Fruit fly (Drosophila melanogaster) whole organism, pupa: ENCODE data around the gene CG43335.

Source experiments
- CG10348 ChIP-seq: fragments of 200-800 bp; sonication (Bioruptor generic); IDR thresholded peaks from 2 replicates; pipeline ENCODE4 v1.3.6; 2022; ENCODE audit warnings: missing biosample characterization, missing genetic modification characterization
- CG12605 ChIP-seq: fragments of 200-800 bp; sonication (Bioruptor generic); IDR thresholded peaks from 2 replicates; pipeline ENCODE4 v1.3.6; 2022; ENCODE audit warnings: missing biosample characterization, missing genetic modification characterization
- CG13204 ChIP-seq: fragments of 200-800 bp; sonication (Bioruptor generic); optimal IDR thresholded peaks from 2 replicates; lab custom pipeline; 2018; ENCODE audit warnings: missing biosample characterization, mild to moderate bottlenecking, missing genetic modification characterization, moderate library complexity
- CG14655 ChIP-seq: fragments of 200-800 bp; sonication (Bioruptor generic); optimal IDR thresholded peaks from 3 replicates; lab custom pipeline; 2017; ENCODE audit warnings: mild to moderate bottlenecking, missing biosample characterization, missing genetic modification reagents, missing genetic modification characterization
- CG15710 ChIP-seq: fragments of 200-800 bp; sonication (Bioruptor generic); optimal IDR thresholded peaks from 2 replicates; lab custom pipeline; 2018; ENCODE audit warnings: missing biosample characterization, mild to moderate bottlenecking, missing genetic modification characterization, moderate library complexity
- CG17806 ChIP-seq: fragments of 200-800 bp; sonication (Bioruptor generic); optimal IDR thresholded peaks from 2 replicates; lab custom pipeline; 2018; ENCODE audit warnings: missing biosample characterization, mild to moderate bottlenecking, missing genetic modification characterization, moderate library complexity
- CG32121 ChIP-seq: fragments of 200-800 bp; sonication (Bioruptor generic); IDR thresholded peaks from 2 replicates; pipeline ENCODE4 v1.3.6; 2022; ENCODE audit warnings: missing biosample characterization, missing genetic modification characterization
- CG34367 ChIP-seq: fragments of 200-800 bp; sonication (Bioruptor generic); optimal IDR thresholded peaks from 2 replicates; lab custom pipeline; 2018; ENCODE audit warnings: missing biosample characterization, mild to moderate bottlenecking, missing genetic modification characterization
- CG4496 ChIP-seq: fragments of 200-800 bp; sonication (Bioruptor generic); IDR thresholded peaks from 3 replicates; pipeline ENCODE4 v1.3.6; 2022; ENCODE audit warnings: missing biosample characterization, missing genetic modification characterization
- CG8159 ChIP-seq: fragments of 200-800 bp; sonication (Bioruptor generic); optimal IDR thresholded peaks from 3 replicates; lab custom pipeline; 2018; ENCODE audit warnings: missing biosample characterization, mild to moderate bottlenecking, missing genetic modification characterization, moderate library complexity
- CG8301 ChIP-seq: fragments of 200-800 bp; sonication (Bioruptor generic); optimal IDR thresholded peaks from 2 replicates; lab custom pipeline; 2018; ENCODE audit warnings: missing biosample characterization, mild to moderate bottlenecking, missing genetic modification characterization
- CG9948 ChIP-seq: fragments of 200-800 bp; sonication (Bioruptor generic); optimal IDR thresholded peaks from 2 replicates; lab custom pipeline; 2018; ENCODE audit warnings: missing biosample characterization, mild to moderate bottlenecking, missing genetic modification characterization, moderate library complexity
- D1 ChIP-seq: fragments of 200-800 bp; sonication (Bioruptor generic); optimal IDR thresholded peaks from 2 replicates; lab custom pipeline; 2018; ENCODE audit warnings: missing biosample characterization, mild to moderate bottlenecking, missing genetic modification characterization, moderate library complexity
- EcR ChIP-seq: fragments of 200-800 bp; sonication (Bioruptor generic); optimal IDR thresholded peaks from 3 replicates; lab custom pipeline; 2019; ENCODE audit warnings: missing biosample characterization, missing genetic modification characterization, mild to moderate bottlenecking, moderate library complexity, missing genetic modification reagents
- Ets98B ChIP-seq: fragments of 200-800 bp; sonication (Bioruptor generic); IDR thresholded peaks from 2 replicates; pipeline ENCODE4 v1.3.6; 2022; ENCODE audit warnings: missing biosample characterization, missing genetic modification characterization
- Pif1A ChIP-seq: fragments of 200-800 bp; sonication (Bioruptor generic); optimal IDR thresholded peaks from 3 replicates; lab custom pipeline; 2016; ENCODE audit warnings: missing biosample characterization, missing genetic modification characterization
- Pif1B ChIP-seq: fragments of 200-800 bp; sonication (Bioruptor generic); optimal IDR thresholded peaks from 3 replicates; lab custom pipeline; 2016; ENCODE audit warnings: missing biosample characterization, missing genetic modification characterization
- Snoo ChIP-seq: fragments of 200-800 bp; sonication (Bioruptor generic); optimal IDR thresholded peaks from 3 replicates; lab custom pipeline; 2017; ENCODE audit warnings: missing biosample characterization, mild to moderate bottlenecking, missing genetic modification characterization, inconsistent platforms
- fd96Ca ChIP-seq: fragments of 200-800 bp; sonication (Bioruptor generic); IDR thresholded peaks from 3 replicates; pipeline ENCODE4 v1.3.6; 2022; ENCODE audit warnings: missing biosample characterization, missing genetic modification characterization
- gl ChIP-seq: fragments of 200-800 bp; sonication (Bioruptor generic); optimal IDR thresholded peaks from 2 replicates; lab custom pipeline; 2018; ENCODE audit warnings: missing biosample characterization, mild to moderate bottlenecking, missing genetic modification characterization
- rn ChIP-seq: fragments of 200-800 bp; sonication (Bioruptor generic); IDR thresholded peaks from 2 replicates; pipeline ENCODE4 v1.3.6; 2022; ENCODE audit warnings: missing biosample characterization, missing genetic modification characterization

The CG43335 gene

dm6 chr3R:15640006-15640405 lies 4.7 kb downstream of the CG43335 start:
- no peak for TF ChIP-seq EcR (GFP tag; lab: Kevin White, UChicago)
- no peak for TF ChIP-seq CG34367 (tag; lab: Kevin White, UChicago)
- TF ChIP-seq gl = no peak
- TF ChIP-seq CG14655 = no peak
- no peak for TF ChIP-seq CG13204 (GFP tag; lab: Kevin White, UChicago)
- TF ChIP-seq fd96Ca (GFP tag; lab: Robert Waterston, UW) = no peak
- TF ChIP-seq CG8159 (tag; lab: Kevin White, UChicago) = no peak
- no peak for TF ChIP-seq Pif1A (GFP tag; lab: Kevin White, UChicago)

dm6 chr3R:15641320-15641952 lies 6.2 kb downstream of the CG43335 start:
- TF ChIP-seq CG32121 (no peak), rn (GFP tag; lab: Robert Waterston, UW) (no peak), CG12605 (GFP tag; lab: Robert Waterston, UW) (no peak), gl (no peak), CG4496 (GFP tag; lab: Robert Waterston, UW) (no peak), CG13204 (GFP tag; lab: Kevin White, UChicago) (no peak), CG15710 (tag; lab: Kevin White, UChicago) (no peak), CG9948 (tag; lab: Kevin White, UChicago) (no peak), CG14655 (no peak), D1 (tag; lab: Kevin White, UChicago) (no peak), Snoo (tag; lab: Kevin White, UChicago) (no peak), CG34367 (tag; lab: Kevin White, UChicago) (no peak), CG10348 (GFP tag; lab: Robert Waterston, UW) (no peak), EcR (GFP tag; lab: Kevin White, UChicago) (no peak), CG8301 (tag; lab: Kevin White, UChicago) (no peak), Ets98B (no peak), Pif1B (no peak), CG8159 (tag; lab: Kevin White, UChicago) (no peak), Pif1A (GFP tag; lab: Kevin White, UChicago) (no peak), fd96Ca (GFP tag; lab: Robert Waterston, UW) (no peak)
- TF ChIP-seq, all 21 proteins: peak for 0

dm6 chr3R:15642804-15643203 lies 7.5 kb downstream of the CG43335 start:
- TF ChIP-seq CG8159 (tag; lab: Kevin White, UChicago) = peak; percentile 91
- peak; percentile 77 for TF ChIP-seq Pif1B
- peak; percentile 63; the same call in 2 of the 3 replicates for TF ChIP-seq fd96Ca (GFP tag; lab: Robert Waterston, UW)
- peak; percentile 86 for TF ChIP-seq gl
- peak; percentile 81 for TF ChIP-seq Snoo (tag; lab: Kevin White, UChicago)
- peak; percentile 66 for TF ChIP-seq CG8301 (tag; lab: Kevin White, UChicago)
- peak; percentile 95 for TF ChIP-seq CG17806 (tag; lab: Kevin White, UChicago)
- TF ChIP-seq CG14655 = peak; percentile 81
- TF ChIP-seq CG9948 (tag; lab: Kevin White, UChicago) = peak; percentile 90
- peak; percentile 40; the same call in 1 of the 2 replicates for TF ChIP-seq Ets98B
- peak; percentile 74 for TF ChIP-seq CG4496 (GFP tag; lab: Robert Waterston, UW)
- TF ChIP-seq CG13204 (GFP tag; lab: Kevin White, UChicago) = peak; percentile 57
- peak; percentile 79 for TF ChIP-seq CG34367 (tag; lab: Kevin White, UChicago)
- TF ChIP-seq D1 (tag; lab: Kevin White, UChicago) = peak; percentile 80
- no peak for TF ChIP-seq CG10348 (GFP tag; lab: Robert Waterston, UW)
- TF ChIP-seq CG15710 (tag; lab: Kevin White, UChicago) = peak; percentile 86
- no peak for TF ChIP-seq EcR (GFP tag; lab: Kevin White, UChicago)
- TF ChIP-seq Pif1A (GFP tag; lab: Kevin White, UChicago) = peak; percentile 87
- TF ChIP-seq CG12605 (GFP tag; lab: Robert Waterston, UW) = peak; percentile 65; the same call in 1 of the 2 replicates
- TF ChIP-seq rn (GFP tag; lab: Robert Waterston, UW) = peak; percentile 41; the same call in 1 of the 2 replicates
- no peak for TF ChIP-seq CG32121

DNA sequence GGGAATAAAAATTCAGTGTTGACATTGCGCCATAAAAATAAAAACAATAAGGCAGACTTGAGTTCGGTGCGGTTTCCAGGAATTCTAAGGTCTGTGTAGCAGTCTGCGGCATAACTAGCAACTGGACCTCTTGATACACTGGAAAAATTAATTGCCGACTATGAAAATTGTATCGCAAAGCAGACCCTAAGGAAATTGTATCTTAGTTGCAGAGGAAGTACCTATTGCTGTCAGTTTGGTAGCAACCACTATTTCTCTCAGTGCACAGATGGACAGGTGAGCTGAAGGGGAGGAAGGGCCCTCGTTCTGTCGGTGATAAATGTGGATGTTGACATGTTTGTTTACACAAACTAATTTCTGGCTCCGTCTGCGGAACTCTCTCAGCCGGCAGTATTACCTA lies 9.5 kb downstream of the CG43335 start:
- no peak for TF ChIP-seq EcR (GFP tag; lab: Kevin White, UChicago)
- peak; percentile 70 for TF ChIP-seq CG14655
- peak; percentile 9 for TF ChIP-seq CG34367 (tag; lab: Kevin White, UChicago)
- no peak for TF ChIP-seq CG13204 (GFP tag; lab: Kevin White, UChicago)
- 0 out of 2 replicates have a peak, but pooled peaks have one; percentile 13 for TF ChIP-seq Ets98B
- TF ChIP-seq CG8159 (tag; lab: Kevin White, UChicago) = peak; percentile 36
- peak; percentile 10 for TF ChIP-seq Pif1B
- peak; percentile 57; the same call in 1 of the 3 replicates for TF ChIP-seq fd96Ca (GFP tag; lab: Robert Waterston, UW)
- peak; percentile 66; the same call in 2 of the 3 replicates for TF ChIP-seq CG4496 (GFP tag; lab: Robert Waterston, UW)
- peak; percentile 47 for TF ChIP-seq CG17806 (tag; lab: Kevin White, UChicago)
- TF ChIP-seq rn (GFP tag; lab: Robert Waterston, UW) = no peak
- no peak for TF ChIP-seq CG12605 (GFP tag; lab: Robert Waterston, UW)
- no peak for TF ChIP-seq gl
- TF ChIP-seq D1 (tag; lab: Kevin White, UChicago) = no peak
- peak; percentile 77 for TF ChIP-seq CG9948 (tag; lab: Kevin White, UChicago)
- no peak for TF ChIP-seq CG32121
- TF ChIP-seq Snoo (tag; lab: Kevin White, UChicago) = peak; percentile 41
- no peak for TF ChIP-seq CG8301 (tag; lab: Kevin White, UChicago)
- peak; percentile 56 for TF ChIP-seq CG15710 (tag; lab: Kevin White, UChicago)
- TF ChIP-seq CG10348 (GFP tag; lab: Robert Waterston, UW) = no peak
- TF ChIP-seq Pif1A (GFP tag; lab: Kevin White, UChicago) = peak; percentile 6

DNA sequence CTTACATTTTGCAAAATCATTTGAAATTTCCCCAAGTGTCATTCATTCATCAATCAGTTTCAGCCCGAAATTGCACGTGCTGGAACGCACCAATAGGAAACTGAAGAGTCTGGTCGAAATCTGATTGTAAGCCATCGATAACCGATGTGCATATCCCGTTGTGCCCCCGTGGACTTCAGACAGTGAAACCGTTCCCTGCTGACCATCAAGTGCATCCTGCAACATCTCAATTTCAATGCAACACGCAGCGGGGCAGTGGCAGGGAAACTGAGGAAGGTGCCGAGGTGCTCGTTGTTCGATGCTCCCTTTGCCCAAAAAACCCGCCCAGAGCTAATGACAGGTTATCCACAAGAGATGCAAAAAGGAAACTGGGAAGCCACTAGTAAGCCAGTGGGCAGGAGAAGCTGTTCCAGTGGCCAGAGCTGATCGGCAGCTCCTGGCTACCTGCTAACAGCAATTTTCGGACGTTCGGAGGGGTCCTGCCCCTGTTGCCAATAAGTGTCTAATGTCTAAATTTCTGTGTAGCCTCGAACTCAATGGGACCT lies 11.7 kb downstream of the CG43335 start:
- TF ChIP-seq CG17806 (tag; lab: Kevin White, UChicago) = no peak
- no peak for TF ChIP-seq Snoo (tag; lab: Kevin White, UChicago)
- no peak for TF ChIP-seq rn (GFP tag; lab: Robert Waterston, UW)
- no peak for TF ChIP-seq CG15710 (tag; lab: Kevin White, UChicago)
- TF ChIP-seq CG4496 (GFP tag; lab: Robert Waterston, UW) = no peak
- TF ChIP-seq EcR (GFP tag; lab: Kevin White, UChicago) = no peak
- TF ChIP-seq Pif1A (GFP tag; lab: Kevin White, UChicago) = no peak
- TF ChIP-seq CG8159 (tag; lab: Kevin White, UChicago) = no peak
- no peak for TF ChIP-seq CG14655
- TF ChIP-seq CG8301 (tag; lab: Kevin White, UChicago) = no peak
- TF ChIP-seq CG12605 (GFP tag; lab: Robert Waterston, UW) = no peak
- no peak for TF ChIP-seq CG9948 (tag; lab: Kevin White, UChicago)
